Worm (Caenorhabditis elegans): ENCODE measurements around the gene cfp-1.
A peak's percentile ranks its signal among the peaks of the same experiment; 100 is the strongest.

The cfp-1 gene

ce11 chrIV:14123956-14124355 is 46.7 kb downstream of the cfp-1 start, which contains the start of gene nkcc-1:
Gene nkcc-1, minus strand, starts transcription at chrIV:14124056.
- no peak for TF ChIP-seq efl-1 (optimal IDR thresholded peaks at IDR 0.05)
- TF ChIP-seq efl-1 (GFP tag; optimal IDR thresholded peaks at IDR 0.05 in 1 of 2): peak in 1 of 2 experiments; percentile 41
- TF ChIP-seq unc-30 (tag; optimal IDR thresholded peaks at IDR 0.05): no peak

DNA sequence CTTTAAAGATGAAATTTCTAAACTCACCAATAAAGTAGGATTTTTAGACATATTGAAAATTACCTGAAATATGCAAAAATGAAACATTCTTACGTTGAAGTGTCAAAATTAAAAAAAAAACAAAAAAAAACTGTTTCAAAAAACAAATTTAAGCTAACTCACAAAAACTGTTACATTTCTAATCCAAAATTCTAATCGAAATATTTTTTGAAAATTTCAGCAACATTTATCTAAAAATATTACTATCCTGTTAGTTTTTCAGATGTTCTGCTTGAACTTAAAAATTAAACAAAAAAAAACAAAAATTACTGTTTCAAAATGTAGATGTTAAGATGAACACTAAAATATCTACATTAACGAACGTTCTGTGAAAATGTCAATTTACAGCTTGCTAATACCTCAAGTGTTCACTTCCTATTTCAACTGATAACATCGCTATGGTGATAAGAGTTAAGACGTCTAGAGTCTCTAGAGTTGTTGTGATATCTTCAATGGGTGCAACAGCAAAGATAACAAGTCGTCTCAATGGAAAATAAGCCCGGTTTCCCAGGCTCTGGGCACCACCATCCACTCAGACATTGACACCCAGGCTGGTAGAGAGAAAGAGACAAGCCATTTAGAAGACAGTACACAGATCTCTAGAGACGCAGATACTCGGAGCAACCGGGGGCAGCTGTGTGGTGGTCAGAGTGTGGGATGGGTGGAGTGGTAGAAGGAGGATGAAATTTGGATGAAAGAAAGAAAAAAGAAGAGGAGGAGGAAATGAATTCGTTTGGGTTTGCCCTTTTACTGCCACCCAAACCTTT is 50.8 kb downstream of the cfp-1 start, which contains the start of gene H12I19.115:
Gene H12I19.115, minus strand, starts transcription at position 51 of the 806 bp plus-strand sequence.
- peak; percentile 3 for TF ChIP-seq nhr-47 (tag; optimal IDR thresholded peaks at IDR 0.05)
- no peak for TF ChIP-seq ceh-90 (tag; optimal IDR thresholded peaks at IDR 0.05)
- peak; percentile 47 for TF ChIP-seq fkh-8 (tag; optimal IDR thresholded peaks at IDR 0.05)
- TF ChIP-seq C16A3.4 (tag; optimal IDR thresholded peaks at IDR 0.05): no peak
- no peak for TF ChIP-seq ets-5 (GFP tag; IDR thresholded peaks at IDR 0.05)
- peak in 1 of 3 experiments; percentile 22 for TF ChIP-seq ceh-82 (tag; optimal IDR thresholded peaks at IDR 0.05)
- TF ChIP-seq lir-3 (tag; optimal IDR thresholded peaks at IDR 0.05; ENCODE audit: poor library complexity): no peak
- TF ChIP-seq lsy-2 (tag; optimal IDR thresholded peaks at IDR 0.05): peak in 1 of 2 experiments; percentile 28
- no peak for TF ChIP-seq nhr-85 (tag)
- TF ChIP-seq lin-13 (GFP tag; optimal IDR thresholded peaks at IDR 0.05): no peak
- TF ChIP-seq dpl-1 (GFP tag; optimal IDR thresholded peaks at IDR 0.05): no peak
- TF ChIP-seq ceh-63 (GFP tag; optimal IDR thresholded peaks at IDR 0.05): no peak
- TF ChIP-seq pqm-1 (tag; optimal IDR thresholded peaks at IDR 0.05): no peak
- TF ChIP-seq nhr-11 (tag; optimal IDR thresholded peaks at IDR 0.05): no peak
- TF ChIP-seq fos-1 (tag; optimal IDR thresholded peaks at IDR 0.05): no peak
- TF ChIP-seq isw-1 (GFP tag; IDR thresholded peaks at IDR 0.05): no peak
- TF ChIP-seq dsc-1 (tag; optimal IDR thresholded peaks at IDR 0.05): peak; percentile 16
- no peak for TF ChIP-seq irx-1 (tag; optimal IDR thresholded peaks at IDR 0.05)
- TF ChIP-seq nhr-84 (tag; optimal IDR thresholded peaks at IDR 0.05): no peak
- TF ChIP-seq mep-1 (tag; optimal IDR thresholded peaks at IDR 0.05): peak; percentile 12
- peak; percentile 2 to 21 for TF ChIP-seq efl-1 (optimal IDR thresholded peaks at IDR 0.05)
- TF ChIP-seq efl-1 (GFP tag; optimal IDR thresholded peaks at IDR 0.05 in 1 of 2): peak in 1 of 2 experiments; percentile 90
- no peak for TF ChIP-seq snpc-4 (tag; optimal IDR thresholded peaks at IDR 0.05)
- TF ChIP-seq sox-4 (tag; optimal IDR thresholded peaks at IDR 0.05): no peak

DNA sequence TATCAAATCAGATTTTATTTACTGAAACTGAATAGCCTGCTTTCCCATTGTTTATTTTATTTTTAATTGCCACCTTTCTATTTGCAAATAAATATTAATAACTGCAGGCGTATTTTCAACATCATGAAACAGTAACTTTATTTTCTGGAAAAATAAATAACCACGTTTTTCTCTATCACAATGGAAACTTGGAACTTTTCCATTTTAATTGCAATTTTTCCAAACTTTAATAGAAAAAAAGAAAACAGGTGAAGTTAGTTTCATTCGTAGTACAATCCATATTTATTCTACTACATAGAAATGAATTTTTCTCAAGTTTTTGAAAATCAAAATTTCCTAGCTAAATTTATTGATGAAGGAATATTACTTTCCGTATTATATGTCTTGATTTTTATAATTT is 51.9 kb downstream of the cfp-1 start, which contains the start of gene srz-42:
Gene srz-42, plus strand, starts transcription at position 301 of the 400 bp plus-strand sequence.
- TF ChIP-seq tlp-1 (tag; optimal IDR thresholded peaks at IDR 0.05) (no peak), pqm-1 (tag; optimal IDR thresholded peaks at IDR 0.05) (no peak), nhr-71 (tag; optimal IDR thresholded peaks at IDR 0.05) (no peak), nhr-90 (tag; optimal IDR thresholded peaks at IDR 0.05; ENCODE audit: poor library complexity) (no peak), irx-1 (tag; optimal IDR thresholded peaks at IDR 0.05) (no peak), nhr-77 (tag; optimal IDR thresholded peaks at IDR 0.05) (no peak), sox-4 (tag; optimal IDR thresholded peaks at IDR 0.05) (no peak), vab-15 (tag; optimal IDR thresholded peaks at IDR 0.05) (no peak), ceh-88 (GFP tag; IDR thresholded peaks at IDR 0.05) (no peak), skn-1 (tag; optimal IDR thresholded peaks at IDR 0.05) (no peak), ceh-8 (GFP tag; optimal IDR thresholded peaks at IDR 0.05) (no peak), egl-13 (tag; optimal IDR thresholded peaks at IDR 0.05) (no peak), dsc-1 (tag; optimal IDR thresholded peaks at IDR 0.05) (no peak), ets-5 (GFP tag; IDR thresholded peaks at IDR 0.05) (no peak), nhr-20 (tag; optimal IDR thresholded peaks at IDR 0.05) (no peak), unc-130 (tag; optimal IDR thresholded peaks at IDR 0.05) (no peak), hpl-2 (GFP tag; optimal IDR thresholded peaks at IDR 0.05) (no peak)

- TF ChIP-seq mdl-1 (tag; optimal IDR thresholded peaks at IDR 0.05) (no peak), nhr-77 (tag; optimal IDR thresholded peaks at IDR 0.05) (no peak), zag-1 (tag; optimal IDR thresholded peaks at IDR 0.05) (no peak), hpl-2 (GFP tag; optimal IDR thresholded peaks at IDR 0.05) (no peak), nhr-71 (tag; optimal IDR thresholded peaks at IDR 0.05) (no peak), nhr-90 (tag; optimal IDR thresholded peaks at IDR 0.05; ENCODE audit: poor library complexity) (no peak), sup-37 (GFP tag; optimal IDR thresholded peaks at IDR 0.05) (no peak), efl-3 (GFP tag; optimal IDR thresholded peaks at IDR 0.05) (no peak), ztf-11 (tag; optimal IDR thresholded peaks at IDR 0.05) (no peak), ceh-8 (GFP tag; optimal IDR thresholded peaks at IDR 0.05) (no peak), C34B4.2 (tag; optimal IDR thresholded peaks at IDR 0.05) (no peak), mab-9 (GFP tag; IDR thresholded peaks at IDR 0.05) (no peak), sox-4 (tag; optimal IDR thresholded peaks at IDR 0.05) (no peak), elt-3 (tag; optimal IDR thresholded peaks at IDR 0.05) (no peak), skn-1 (tag; optimal IDR thresholded peaks at IDR 0.05) (no peak)
Observed at ce11 chrIV:14131770-14132169, 54.5 kb downstream of the cfp-1 start, which contains the start of gene srz-59. Gene srz-59, plus strand, starts transcription at chrIV:14132070.
